Fruit fly (Drosophila melanogaster) whole organism, embryonic: ENCODE measurements around the gene Rtnl2.

Experiments
- Bteb2 ChIP-seq: fragments of 200-800 bp; sonication (Bioruptor generic); optimal IDR thresholded peaks from 2 replicates; lab custom pipeline; 2016; ENCODE audit warnings: missing biosample characterization, missing genetic modification characterization
- CG11085 ChIP-seq: fragments of 200-800 bp; sonication (Bioruptor generic); IDR thresholded peaks from 2 replicates; pipeline ENCODE4 v1.3.6; 2022; ENCODE audit warnings: missing biosample characterization, missing genetic modification characterization
- CG11560 ChIP-seq: fragments of 200-800 bp; sonication (Bioruptor generic); IDR thresholded peaks from 3 replicates; pipeline ENCODE4 v1.3.6; 2022; ENCODE audit warnings: missing biosample characterization, missing genetic modification characterization
- CG11695 ChIP-seq: fragments of 200-800 bp; sonication (Bioruptor generic); IDR thresholded peaks from 3 replicates; pipeline ENCODE4 v1.3.6; 2022; ENCODE audit warnings: missing biosample characterization, missing genetic modification characterization
- CG12769 ChIP-seq: fragments of 200-800 bp; sonication (Bioruptor generic); optimal IDR thresholded peaks from 2 replicates; lab custom pipeline; 2019; ENCODE audit warnings: missing biosample characterization, mild to moderate bottlenecking, missing genetic modification characterization, moderate library complexity
- CG1792 ChIP-seq: fragments of 200-800 bp; sonication (Bioruptor generic); optimal IDR thresholded peaks from 2 replicates; lab custom pipeline; 2016; ENCODE audit warnings: missing biosample characterization, missing genetic modification characterization
- CG32772 ChIP-seq: fragments of 200-800 bp; sonication (Bioruptor generic); IDR thresholded peaks from 2 replicates; pipeline ENCODE4 v1.3.6; 2022; ENCODE audit warnings: missing biosample characterization, missing genetic modification characterization
- CG34376 ChIP-seq: fragments of 200-800 bp; sonication (Bioruptor generic); optimal IDR thresholded peaks from 2 replicates; lab custom pipeline; 2018; ENCODE audit warnings: missing biosample characterization, mild to moderate bottlenecking, missing genetic modification characterization
- CG4820 ChIP-seq: fragments of 200-800 bp; sonication (Bioruptor generic); optimal IDR thresholded peaks from 3 replicates; lab custom pipeline; 2016; ENCODE audit warnings: missing biosample characterization, missing genetic modification characterization
- CG5953 ChIP-seq: fragments of 200-800 bp; sonication (Bioruptor generic); IDR thresholded peaks from 2 replicates; pipeline ENCODE4 v1.3.6; 2022; ENCODE audit warnings: missing biosample characterization, missing genetic modification characterization
- CG6683 ChIP-seq: fragments of 200-800 bp; sonication (Bioruptor generic); optimal IDR thresholded peaks from 2 replicates; lab custom pipeline; 2017; ENCODE audit warnings: missing biosample characterization, mild to moderate bottlenecking, missing genetic modification characterization, missing genetic modification reagents
- CG9727 ChIP-seq: fragments of 200-800 bp; sonication (Bioruptor generic); optimal IDR thresholded peaks from 3 replicates; lab custom pipeline; 2017; ENCODE audit warnings: missing biosample characterization, mild to moderate bottlenecking, missing genetic modification characterization
- D ChIP-seq, 2 experiments: fragments of 200-800 bp in 1 of 2; fragments of >200 bp in 1 of 2; sonication (Bioruptor generic) in 1 of 2; optimal IDR thresholded peaks; 2 replicates in 1 of 2; 3 replicates in 1 of 2; lab custom pipeline; 2017; ENCODE audit warnings: mild to moderate bottlenecking in 1 of 2, missing biosample characterization in 1 of 2, missing genetic modification characterization in 1 of 2, missing genetic modification reagents in 1 of 2
- Dek ChIP-seq: fragments of 200-800 bp; sonication (Bioruptor generic); optimal IDR thresholded peaks from 3 replicates; lab custom pipeline; 2019; ENCODE audit warnings: missing biosample characterization, mild to moderate bottlenecking, missing genetic modification characterization, moderate library complexity
- Dip2 ChIP-seq: fragments of 200-800 bp; sonication (Bioruptor generic); IDR thresholded peaks from 2 replicates; pipeline ENCODE4 v1.3.6; 2022; ENCODE audit warnings: missing biosample characterization, missing genetic modification characterization
- Dll ChIP-seq: fragments of 200-800 bp; sonication (Bioruptor generic); IDR thresholded peaks from 4 replicates; pipeline ENCODE4 v1.3.6; 2022; ENCODE audit warnings: missing biosample characterization, missing genetic modification characterization; ENCODE audit not compliant: partially characterized antibody
- Doc3 ChIP-seq: fragments of 200-800 bp; sonication (Bioruptor generic); IDR thresholded peaks from 3 replicates; pipeline ENCODE4 v1.3.6; 2022; ENCODE audit warnings: missing biosample characterization, missing genetic modification characterization; ENCODE audit not compliant: partially characterized antibody
- HLHmδ ChIP-seq: fragments of 200-800 bp; sonication (Bioruptor generic); optimal IDR thresholded peaks from 2 replicates; lab custom pipeline; 2018; ENCODE audit warnings: missing biosample characterization, mild to moderate bottlenecking, missing genetic modification characterization, moderate library complexity
- Hand ChIP-seq: fragments of 200-800 bp; sonication (Bioruptor generic); optimal IDR thresholded peaks from 2 replicates; lab custom pipeline; 2017; ENCODE audit warnings: mild to moderate bottlenecking, missing biosample characterization, missing genetic modification reagents, missing genetic modification characterization
- Hmx ChIP-seq: fragments of 200-800 bp; sonication (Bioruptor generic); optimal IDR thresholded peaks from 2 replicates; lab custom pipeline; 2016; ENCODE audit warnings: missing biosample characterization, missing genetic modification characterization
- Hsf ChIP-seq: fragments of 200-800 bp; sonication (Bioruptor generic); optimal IDR thresholded peaks from 3 replicates; lab custom pipeline; 2016; ENCODE audit warnings: missing biosample characterization, missing genetic modification characterization
- MBD-R2 ChIP-seq: fragments of 200-800 bp; sonication (Bioruptor generic); IDR thresholded peaks from 2 replicates; pipeline ENCODE4 v1.3.6; 2022; ENCODE audit warnings: missing biosample characterization, missing genetic modification characterization
- Med ChIP-seq: fragments of 200-800 bp; sonication (Bioruptor generic); peaks from one replicate; lab custom pipeline; 2016; ENCODE audit warnings: missing biosample characterization, missing genetic modification characterization, mild to moderate bottlenecking, inconsistent platforms, moderate library complexity
- Optix ChIP-seq: fragments of 200-800 bp; sonication (Bioruptor generic); IDR thresholded peaks from 3 replicates; pipeline ENCODE4 v1.3.6; 2022; ENCODE audit warnings: missing biosample characterization, missing genetic modification characterization
- Pdp1 ChIP-seq, 2 experiments: fragments of 200-800 bp; sonication (Bioruptor generic); optimal IDR thresholded peaks; 3 replicates each; lab custom pipeline; 2016; ENCODE audit warnings: missing biosample characterization in 2 of 2, missing genetic modification characterization in 2 of 2, mild to moderate bottlenecking in 1 of 2, moderate library complexity in 1 of 2
- Spps ChIP-seq: fragments of 200-800 bp; sonication (Bioruptor generic); optimal IDR thresholded peaks from 2 replicates; lab custom pipeline; 2018; ENCODE audit warnings: missing biosample characterization, mild to moderate bottlenecking, missing genetic modification characterization
- Usf ChIP-seq: fragments of 200-800 bp; sonication (Bioruptor generic); optimal IDR thresholded peaks from 2 replicates; lab custom pipeline; 2017; ENCODE audit warnings: missing genotype, missing biosample characterization, missing genetic modification characterization
- al ChIP-seq: fragments of 200-800 bp; sonication (Bioruptor generic); IDR thresholded peaks from 2 replicates; pipeline ENCODE4 v1.3.6; 2022; ENCODE audit warnings: missing biosample characterization, missing genetic modification characterization
- ap ChIP-seq: fragments of 200-800 bp; sonication (Bioruptor generic); IDR thresholded peaks from 2 replicates; pipeline ENCODE4 v1.3.6; 2022; ENCODE audit warnings: missing biosample characterization, missing genetic modification characterization
- btn ChIP-seq: fragments of 200-800 bp; sonication (Bioruptor generic); optimal IDR thresholded peaks from 2 replicates; lab custom pipeline; 2016; ENCODE audit warnings: missing biosample characterization, missing genetic modification characterization
- chinmo ChIP-seq: fragments of 200-800 bp; sonication (Bioruptor generic); IDR thresholded peaks from 4 replicates; pipeline ENCODE4 v1.3.6; 2022; ENCODE audit warnings: missing biosample characterization, missing genetic modification characterization; ENCODE audit not compliant: partially characterized antibody
- crp ChIP-seq, 2 experiments: fragments of 200-800 bp; sonication (Bioruptor generic); optimal IDR thresholded peaks; 2 replicates in 1 of 2; 3 replicates in 1 of 2; lab custom pipeline; 2017; ENCODE audit warnings: missing biosample characterization in 2 of 2, missing genetic modification characterization in 2 of 2, mild to moderate bottlenecking in 1 of 2, moderate library complexity in 1 of 2
- cwo ChIP-seq: fragments of 200-800 bp; sonication (Bioruptor generic); optimal IDR thresholded peaks from 3 replicates; lab custom pipeline; 2017; ENCODE audit warnings: missing biosample characterization, missing genetic modification characterization, mild to moderate bottlenecking, moderate library complexity, missing genetic modification reagents
- exex ChIP-seq: fragments of 200-800 bp; sonication (Bioruptor generic); optimal IDR thresholded peaks from 4 replicates; lab custom pipeline; 2018; ENCODE audit warnings: missing biosample characterization, mild to moderate bottlenecking, missing genetic modification characterization, moderate library complexity
- eyg ChIP-seq: fragments of 200-800 bp; sonication (Bioruptor generic); optimal IDR thresholded peaks from 3 replicates; lab custom pipeline; 2016; ENCODE audit warnings: missing biosample characterization, missing genetic modification characterization
- gcm ChIP-seq: fragments of 200-800 bp; sonication (Bioruptor generic); optimal IDR thresholded peaks from 2 replicates; lab custom pipeline; 2019; ENCODE audit warnings: missing biosample characterization, mild to moderate bottlenecking, missing genetic modification characterization, moderate library complexity
- gsb-n ChIP-seq: fragments of 200-800 bp; sonication (Bioruptor generic); optimal IDR thresholded peaks from 3 replicates; lab custom pipeline; 2018; ENCODE audit warnings: missing biosample characterization, mild to moderate bottlenecking, missing genetic modification characterization
- h ChIP-seq: fragments of >200 bp; optimal IDR thresholded peaks from 2 replicates; lab custom pipeline; 2017
- kah ChIP-seq: fragments of 200-800 bp; sonication (Bioruptor generic); optimal IDR thresholded peaks from 2 replicates; lab custom pipeline; 2018; ENCODE audit warnings: missing biosample characterization, mild to moderate bottlenecking, missing genetic modification characterization
- lab ChIP-seq: fragments of 200-800 bp; sonication (Bioruptor generic); optimal IDR thresholded peaks from 3 replicates; lab custom pipeline; 2017; ENCODE audit warnings: missing biosample characterization, missing genetic modification characterization, mild to moderate bottlenecking, moderate library complexity, missing genetic modification reagents
- otp ChIP-seq: fragments of 200-800 bp; sonication (Bioruptor generic); IDR thresholded peaks from 3 replicates; pipeline ENCODE4, ENCODE4 v1.3.6; 2022; ENCODE audit warnings: missing biosample characterization, missing genetic modification characterization
- peb ChIP-seq: fragments of 200-800 bp; sonication (Bioruptor generic); IDR thresholded peaks from 2 replicates; pipeline ENCODE4 v1.3.6; 2022; ENCODE audit warnings: missing biosample characterization, missing genetic modification characterization
- run ChIP-seq: fragments of 200-800 bp; sonication (Bioruptor generic); optimal IDR thresholded peaks from 3 replicates; lab custom pipeline; 2018; ENCODE audit warnings: missing biosample characterization, mild to moderate bottlenecking, missing genetic modification characterization
- sd ChIP-seq: fragments of 200-800 bp; sonication (Bioruptor generic); optimal IDR thresholded peaks from 3 replicates; lab custom pipeline; 2018; ENCODE audit warnings: missing biosample characterization, mild to moderate bottlenecking, missing genetic modification characterization, moderate library complexity
- stwl ChIP-seq: fragments of 200-800 bp; sonication (Bioruptor generic); optimal IDR thresholded peaks from 3 replicates; lab custom pipeline; 2018; ENCODE audit warnings: missing biosample characterization, mild to moderate bottlenecking, missing genetic modification characterization, moderate library complexity
- sug ChIP-seq: fragments of 200-800 bp; optimal IDR thresholded peaks from 2 replicates; lab custom pipeline; 2019; ENCODE audit warnings: missing biosample characterization, mild to moderate bottlenecking, missing genetic modification characterization, moderate library complexity
- unpg ChIP-seq: fragments of 200-800 bp; sonication (Bioruptor generic); optimal IDR thresholded peaks from 3 replicates; lab custom pipeline; 2018; ENCODE audit warnings: missing biosample characterization, mild to moderate bottlenecking, missing genetic modification characterization, moderate library complexity
- wor ChIP-seq: fragments of 200-800 bp; sonication (Bioruptor generic); IDR thresholded peaks from 2 replicates; pipeline ENCODE4 v1.3.6; 2022; ENCODE audit warnings: missing biosample characterization, missing genetic modification characterization
- zen2 ChIP-seq: fragments of 200-800 bp; sonication (Bioruptor generic); IDR thresholded peaks from 3 replicates; pipeline ENCODE4 v1.3.6; 2022; ENCODE audit warnings: missing biosample characterization, missing genetic modification characterization; ENCODE audit not compliant: partially characterized antibody

Rtnl2 gene

DNA sequence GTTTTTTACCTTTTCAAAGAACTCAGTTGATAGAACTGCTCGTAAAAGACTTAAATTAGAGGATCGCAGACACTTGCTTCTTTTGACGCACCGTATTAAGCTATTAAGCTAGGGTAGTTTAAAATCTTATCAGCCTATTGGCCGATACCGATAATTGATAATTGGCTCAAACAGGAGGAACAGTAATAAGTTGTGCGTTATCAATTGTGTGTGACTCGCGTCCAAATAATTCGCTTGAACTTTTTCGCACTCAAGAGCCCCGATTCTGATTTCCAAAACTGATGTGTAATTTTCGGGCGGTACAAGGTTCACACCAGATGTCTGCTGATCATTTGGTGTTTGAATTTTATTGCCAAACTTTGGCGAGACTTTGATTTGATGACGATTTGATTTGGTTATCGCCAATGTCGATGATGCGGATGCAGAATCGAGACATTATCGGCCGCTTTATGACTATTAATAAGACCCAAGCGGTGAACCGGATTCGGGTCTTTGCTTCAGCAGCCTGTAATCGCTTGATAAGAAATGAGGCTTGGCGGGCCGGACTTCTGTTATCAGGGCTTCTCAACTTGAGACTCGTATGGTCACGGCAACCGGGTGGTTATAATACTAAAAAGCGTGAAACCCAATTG lies 15.7 kb downstream of the Rtnl2 start:
- TF ChIP-seq sd (tag; lab: Kevin White, UChicago) (peak; percentile 51), h (lab: Kevin White, UChicago) (no peak), HLHmδ (no peak), peb (GFP tag; lab: Robert Waterston, UW) (no peak), sug (peak; percentile 80), cwo (GFP tag; lab: Kevin White, UChicago) (peak; percentile 1), al (GFP tag; lab: Robert Waterston, UW) (no peak), Hmx (no peak), lab (GFP tag; lab: Kevin White, UChicago) (peak; percentile 17), Pdp1 (GFP tag; optimal IDR thresholded peaks at IDR 0.05; lab: Kevin White, UChicago) (peak in 1 of 2 experiments; percentile 1), Dll (no peak), btn (GFP tag; lab: Kevin White, UChicago) (no peak), exex (tag; lab: Kevin White, UChicago) (peak; percentile 85), zen2 (GFP tag; lab: Robert Waterston, UW) (no peak), Bteb2 (no peak), Doc3 (no peak), Usf (no peak), Optix (GFP tag; lab: Robert Waterston, UW) (no peak), Hand (GFP tag; lab: Kevin White, UChicago) (no peak), CG34376 (GFP tag; lab: Kevin White, UChicago) (peak; percentile 74), Med (GFP tag; lab: Kevin White, UChicago) (no peak), otp (GFP tag; lab: Robert Waterston, UW) (no peak)

DNA sequence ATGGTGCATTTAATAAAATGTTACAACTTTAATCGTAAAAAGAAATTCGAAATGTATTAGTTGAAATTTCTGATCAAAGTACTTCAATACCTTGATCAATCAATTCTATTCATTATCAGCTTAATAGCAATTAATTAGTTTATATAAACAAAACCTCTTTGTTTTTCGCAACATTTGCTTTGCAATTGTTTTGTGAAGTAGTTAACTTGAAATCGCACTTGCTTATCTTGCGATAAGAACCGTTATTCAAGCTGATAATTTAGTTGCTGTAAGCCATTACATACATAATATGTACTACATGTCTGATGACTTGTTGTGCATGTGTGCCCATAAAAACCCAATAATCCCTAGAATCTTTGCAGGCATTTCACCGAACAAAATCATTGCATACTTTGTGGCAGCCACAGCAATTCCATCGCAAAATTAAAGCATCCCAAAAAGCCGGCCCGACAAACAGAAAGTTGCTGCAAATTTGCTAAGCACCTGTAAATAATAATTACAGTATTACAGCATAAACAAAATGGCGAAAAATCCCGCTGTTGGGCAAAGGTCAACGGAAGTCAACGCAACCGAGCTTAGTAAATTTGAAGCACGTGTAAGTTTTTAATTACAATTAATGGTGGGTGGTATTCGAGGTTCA lies 21.7 kb downstream of the Rtnl2 start:
- TF ChIP-seq Dek (tag; lab: Kevin White, UChicago): no peak
- no peak for TF ChIP-seq eyg (GFP tag; lab: Kevin White, UChicago)
- peak; percentile 7 for TF ChIP-seq CG12769 (tag; lab: Kevin White, UChicago)
- TF ChIP-seq stwl: peak; percentile 21
- TF ChIP-seq CG6683 (GFP tag; lab: Kevin White, UChicago): no peak
- no peak for TF ChIP-seq gcm
- no peak for TF ChIP-seq CG11695 (GFP tag; lab: Robert Waterston, UW)
- no peak for TF ChIP-seq Spps (tag; lab: Kevin White, UChicago)
- no peak for TF ChIP-seq ap (GFP tag; lab: Robert Waterston, UW)
- TF ChIP-seq crp (GFP tag; optimal IDR thresholded peaks at IDR 0.05; lab: Kevin White, UChicago): no peak
- TF ChIP-seq CG1792 (GFP tag; lab: Kevin White, UChicago): no peak
- no peak for TF ChIP-seq Dip2 (GFP tag; lab: Robert Waterston, UW)
- TF ChIP-seq CG5953 (GFP tag; lab: Robert Waterston, UW): no peak
- TF ChIP-seq chinmo (GFP tag; lab: Robert Waterston, UW): 0 out of 4 replicates have a peak, but pooled peaks have one; percentile 58
- TF ChIP-seq wor (GFP tag; lab: Robert Waterston, UW): no peak
- no peak for TF ChIP-seq CG11085 (GFP tag; lab: Robert Waterston, UW)
- no peak for TF ChIP-seq Hsf (GFP tag; lab: Kevin White, UChicago)
- no peak for TF ChIP-seq unpg (GFP tag; lab: Kevin White, UChicago)
- TF ChIP-seq gsb-n (tag; lab: Kevin White, UChicago): no peak
- TF ChIP-seq Pdp1 (GFP tag; optimal IDR thresholded peaks at IDR 0.05; lab: Kevin White, UChicago): peak in 1 of 2 experiments; percentile 74
- no peak for TF ChIP-seq D (optimal IDR thresholded peaks at IDR 0.05; lab: Kevin White, UChicago)
- no peak for TF ChIP-seq D (GFP tag; optimal IDR thresholded peaks at IDR 0.05; lab: Kevin White, UChicago)
- TF ChIP-seq run (tag; lab: Kevin White, UChicago): no peak
- TF ChIP-seq CG11560 (tag; lab: Robert Waterston, UW): no peak
- TF ChIP-seq CG9727 (GFP tag; lab: Kevin White, UChicago): no peak
- no peak for TF ChIP-seq CG32772 (GFP tag; lab: Robert Waterston, UW)
- no peak for TF ChIP-seq MBD-R2 (GFP tag; lab: Robert Waterston, UW)
- no peak for TF ChIP-seq kah (GFP tag; lab: Kevin White, UChicago)
- TF ChIP-seq CG4820 (GFP tag; lab: Kevin White, UChicago): no peak
